Worm (Caenorhabditis elegans): ENCODE results near the gene T22E5.1.

DNA sequence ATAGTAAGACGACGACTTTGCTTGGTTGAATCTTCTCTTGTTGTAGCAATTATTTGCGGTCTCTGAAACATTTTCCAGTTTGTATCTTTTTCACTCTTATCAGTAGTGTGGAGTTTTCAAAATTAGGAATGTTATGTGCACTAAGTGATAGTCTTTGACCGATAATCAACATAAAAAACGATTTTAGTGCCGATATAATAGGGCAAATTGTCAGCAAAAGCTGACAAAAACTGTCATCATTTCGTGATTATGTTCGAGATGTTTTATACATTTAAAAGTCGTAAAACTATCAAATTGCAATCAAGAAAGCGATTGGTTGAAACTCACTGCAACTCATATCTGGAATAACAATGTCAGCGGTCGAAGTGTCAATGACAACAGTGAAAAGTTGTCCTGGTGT, 32.6 kb downstream of the T22E5.1 start:
- TF ChIP-seq zip-5 (tag; optimal IDR thresholded peaks at IDR 0.05): no peak
- TF ChIP-seq nhr-11 (tag; optimal IDR thresholded peaks at IDR 0.05): no peak
- no peak for TF ChIP-seq pqm-1 (tag; optimal IDR thresholded peaks at IDR 0.05)
- TF ChIP-seq odd-2 (tag; optimal IDR thresholded peaks at IDR 0.05): no peak
- TF ChIP-seq F13H6.1 (tag; optimal IDR thresholded peaks at IDR 0.05): no peak
